Worm (Caenorhabditis elegans): ENCODE data around the gene ztf-18.

Gene ztf-18

ce11 chrIII:901600-902250, 6.2 kb upstream of the ztf-18 start:
- no peak for TF ChIP-seq tra-4 (tag; optimal IDR thresholded peaks at IDR 0.05)
- no peak for TF ChIP-seq ceh-13 (GFP tag; optimal IDR thresholded peaks at IDR 0.05)

- no peak for TF ChIP-seq ets-7 (tag; optimal IDR thresholded peaks at IDR 0.05)
- no peak for TF ChIP-seq ceh-36 (tag; optimal IDR thresholded peaks at IDR 0.05)
- TF ChIP-seq tbx-37 (GFP tag; conservative IDR thresholded peaks at IDR 0.05): no peak
- no peak for TF ChIP-seq aly-1 (tag; optimal IDR thresholded peaks at IDR 0.05)
- TF ChIP-seq hmg-4 (GFP tag; optimal IDR thresholded peaks at IDR 0.05): no peak
- no peak for TF ChIP-seq scrt-1 (GFP tag; IDR thresholded peaks at IDR 0.05)
- TF ChIP-seq F13C5.2 (tag; optimal IDR thresholded peaks at IDR 0.05): no peak
- TF ChIP-seq ceh-13 (GFP tag; optimal IDR thresholded peaks at IDR 0.05): no peak
- no peak for TF ChIP-seq sea-1 (GFP tag; conservative IDR thresholded peaks at IDR 0.05)
- TF ChIP-seq hnd-1 (tag; optimal IDR thresholded peaks at IDR 0.05): no peak
- no peak for TF ChIP-seq tra-4 (tag; optimal IDR thresholded peaks at IDR 0.05)
- no peak for TF ChIP-seq hmbx-1 (tag; optimal IDR thresholded peaks at IDR 0.05)
Measured at ce11 chrIII:901148-901547, 5.6 kb upstream of the ztf-18 start, which contains the start of gene sucl-2. TSS of gene sucl-2 (minus strand) at chrIII:901412.

ce11 chrIII:900134-900533, 4.6 kb upstream of the ztf-18 start:
- TF ChIP-seq tbx-37 (GFP tag; conservative IDR thresholded peaks at IDR 0.05): no peak
- no peak for TF ChIP-seq sea-1 (GFP tag; conservative IDR thresholded peaks at IDR 0.05)

- TF ChIP-seq flt-1 (GFP tag; IDR thresholded peaks at IDR 0.05) (no peak), F13C5.2 (tag; optimal IDR thresholded peaks at IDR 0.05) (no peak), pes-1 (GFP tag; IDR thresholded peaks at IDR 0.05) (no peak), ets-7 (tag; optimal IDR thresholded peaks at IDR 0.05) (no peak), ceh-36 (tag; optimal IDR thresholded peaks at IDR 0.05) (no peak), hmbx-1 (tag; optimal IDR thresholded peaks at IDR 0.05) (no peak), tbx-11 (GFP tag; IDR thresholded peaks at IDR 0.05) (no peak), aly-1 (tag; optimal IDR thresholded peaks at IDR 0.05) (no peak), hnd-1 (tag; optimal IDR thresholded peaks at IDR 0.05) (no peak), scrt-1 (GFP tag; IDR thresholded peaks at IDR 0.05) (no peak), ceh-13 (GFP tag; optimal IDR thresholded peaks at IDR 0.05) (no peak), ama-1 (optimal IDR thresholded peaks at IDR 0.05) (no peak), tbx-37 (GFP tag; conservative IDR thresholded peaks at IDR 0.05) (no peak), hmg-4 (GFP tag; optimal IDR thresholded peaks at IDR 0.05) (no peak)
Measured at ce11 chrIII:896904-897303, 1.4 kb upstream of the ztf-18 start.

- TF ChIP-seq scrt-1 (GFP tag; IDR thresholded peaks at IDR 0.05) (no peak), tra-4 (tag; optimal IDR thresholded peaks at IDR 0.05) (no peak), hmbx-1 (tag; optimal IDR thresholded peaks at IDR 0.05) (no peak), flt-1 (GFP tag; IDR thresholded peaks at IDR 0.05) (no peak), tbx-37 (GFP tag; conservative IDR thresholded peaks at IDR 0.05) (no peak), hmg-4 (GFP tag; optimal IDR thresholded peaks at IDR 0.05) (no peak), pes-1 (GFP tag; IDR thresholded peaks at IDR 0.05) (no peak), ets-7 (tag; optimal IDR thresholded peaks at IDR 0.05) (no peak), ama-1 (optimal IDR thresholded peaks at IDR 0.05) (no peak), ceh-13 (GFP tag; optimal IDR thresholded peaks at IDR 0.05) (no peak), aly-1 (tag; optimal IDR thresholded peaks at IDR 0.05) (no peak), B0310.2 (tag; optimal IDR thresholded peaks at IDR 0.05) (no peak), ceh-36 (tag; optimal IDR thresholded peaks at IDR 0.05) (no peak), F13C5.2 (tag; optimal IDR thresholded peaks at IDR 0.05) (no peak), sea-1 (GFP tag; conservative IDR thresholded peaks at IDR 0.05) (no peak)
Measured at ce11 chrIII:891014-891413, 4.5 kb downstream of the ztf-18 start, which contains the start of gene T24C4.10. TSS of gene T24C4.10 (minus strand) at chrIII:891243.

ce11 chrIII:888983-889549, 6.4 kb downstream of the ztf-18 start:
- TF ChIP-seq sea-1 (GFP tag; conservative IDR thresholded peaks at IDR 0.05) (no peak), tbx-11 (GFP tag; IDR thresholded peaks at IDR 0.05) (no peak), pes-1 (GFP tag; IDR thresholded peaks at IDR 0.05) (no peak), ceh-36 (tag; optimal IDR thresholded peaks at IDR 0.05) (no peak), ama-1 (optimal IDR thresholded peaks at IDR 0.05) (no peak), scrt-1 (GFP tag; IDR thresholded peaks at IDR 0.05) (no peak), ets-7 (tag; optimal IDR thresholded peaks at IDR 0.05) (no peak), tbx-37 (GFP tag; conservative IDR thresholded peaks at IDR 0.05) (no peak)

ce11 chrIII:887874-888299, 7.6 kb downstream of the ztf-18 start:
- TF ChIP-seq hmbx-1 (tag; optimal IDR thresholded peaks at IDR 0.05) (no peak), flt-1 (GFP tag; IDR thresholded peaks at IDR 0.05) (0 out of 2 replicates have a peak, but pooled peaks have one; percentile 25), F13C5.2 (tag; optimal IDR thresholded peaks at IDR 0.05) (peak; percentile 51), B0310.2 (tag; optimal IDR thresholded peaks at IDR 0.05) (no peak), ets-7 (tag; optimal IDR thresholded peaks at IDR 0.05) (no peak), tbx-37 (GFP tag; conservative IDR thresholded peaks at IDR 0.05) (no peak), pes-1 (GFP tag; IDR thresholded peaks at IDR 0.05) (no peak), hnd-1 (tag; optimal IDR thresholded peaks at IDR 0.05) (no peak), aly-1 (tag; optimal IDR thresholded peaks at IDR 0.05) (peak; percentile 28), tbx-11 (GFP tag; IDR thresholded peaks at IDR 0.05) (no peak), ama-1 (optimal IDR thresholded peaks at IDR 0.05) (no peak), sea-1 (GFP tag; conservative IDR thresholded peaks at IDR 0.05) (no peak), scrt-1 (GFP tag; IDR thresholded peaks at IDR 0.05) (no peak), hmg-4 (GFP tag; optimal IDR thresholded peaks at IDR 0.05) (peak; percentile 26), ceh-36 (tag; optimal IDR thresholded peaks at IDR 0.05) (no peak), tra-4 (tag; optimal IDR thresholded peaks at IDR 0.05) (no peak), ceh-13 (GFP tag; optimal IDR thresholded peaks at IDR 0.05) (no peak)

Measured in whole organism, early embryonic.